Fruit fly (Drosophila melanogaster): ENCODE data around the gene CG13288.

CG13288 gene

dm6 chr3L:5897228-5897688 lies 9.9 kb upstream of the CG13288 start, which contains the start of the genes PolE2 and CG5592 (continued):
- peak; percentile 42 for TF ChIP-seq Med (GFP tag)
- TF ChIP-seq bcd (GFP tag; optimal IDR thresholded peaks at IDR 0.05): no peak
- 0 out of 2 replicates have a peak, but pooled peaks have one; percentile 22 for TF ChIP-seq nerfin-2 (GFP tag; IDR thresholded peaks at IDR 0.05; ENCODE audit: partially characterized antibody)
- TF ChIP-seq CG9797 (GFP tag; optimal IDR thresholded peaks at IDR 0.05): peak; percentile 40
- peak; percentile 87 for TF ChIP-seq Sry-δ (GFP tag; optimal IDR thresholded peaks at IDR 0.05)
- TF ChIP-seq CG15514 (GFP tag; optimal IDR thresholded peaks at IDR 0.05): peak; percentile 22
- TF ChIP-seq HLH4C (GFP tag; IDR thresholded peaks at IDR 0.05; ENCODE audit: partially characterized antibody): peak; percentile 54; the same call in 1 of the 3 replicates
- TF ChIP-seq Nf-YB (GFP tag; optimal IDR thresholded peaks at IDR 0.05): no peak
- TF ChIP-seq Lpt (GFP tag; optimal IDR thresholded peaks at IDR 0.05): no peak
- no peak for TF ChIP-seq bowl (GFP tag; IDR thresholded peaks at IDR 0.05)
- no peak for TF ChIP-seq CG2120 (GFP tag; optimal IDR thresholded peaks at IDR 0.05)
- TF ChIP-seq Bgb (GFP tag; IDR thresholded peaks at IDR 0.05; ENCODE audit: partially characterized antibody): peak; percentile 45; the same call in 1 of the 2 replicates
- TF ChIP-seq Sry-β (GFP tag; optimal IDR thresholded peaks at IDR 0.05): no peak
- no peak for TF ChIP-seq br (optimal IDR thresholded peaks at IDR 0.05)
- no peak for TF ChIP-seq CG32532 (GFP tag; IDR thresholded peaks at IDR 0.05)
- no peak for TF ChIP-seq CG6175 (GFP tag; IDR thresholded peaks at IDR 0.05)
- TF ChIP-seq CG34224 (GFP tag; IDR thresholded peaks at IDR 0.05; ENCODE audit: partially characterized antibody): peak; percentile 43; the same call in 1 of the 3 replicates

dm6 chr3L:5899305-5899704 lies 7.9 kb upstream of the CG13288 start, which contains the start of gene CG32409:
Gene CG32409, plus strand, starts transcription at chr3L:5899528.
- TF ChIP-seq dm (GFP tag; optimal IDR thresholded peaks at IDR 0.05) (peak; percentile 99), CG3847 (GFP tag; IDR thresholded peaks at IDR 0.05) (peak; percentile 58; the same call in 1 of the 2 replicates), E2f2 (GFP tag; IDR thresholded peaks at IDR 0.05) (peak; percentile 99), D19A (tag; optimal IDR thresholded peaks at IDR 0.05) (no peak), trem (tag; optimal IDR thresholded peaks at IDR 0.05) (peak; percentile 58), row (GFP tag; IDR thresholded peaks at IDR 0.05) (0 out of 3 replicates have a peak, but pooled peaks have one; percentile 9), CG4854 (GFP tag; optimal IDR thresholded peaks at IDR 0.05) (no peak), CG17829 (tag; optimal IDR thresholded peaks at IDR 0.05) (peak; percentile 27), chif (GFP tag; optimal IDR thresholded peaks at IDR 0.05) (peak in 1 of 2 experiments; percentile 14), tna (GFP tag; IDR thresholded peaks at IDR 0.05; ENCODE audit: partially characterized antibody) (no peak), CG7357 (GFP tag; IDR thresholded peaks at IDR 0.05) (no peak), Oli (tag; optimal IDR thresholded peaks at IDR 0.05) (no peak), gsb-n (tag; optimal IDR thresholded peaks at IDR 0.05) (no peak), pho (GFP tag; optimal IDR thresholded peaks at IDR 0.05) (no peak), CTCF (GFP tag; optimal IDR thresholded peaks at IDR 0.05) (peak; percentile 6), Lhr (GFP tag; optimal IDR thresholded peaks at IDR 0.05) (peak; percentile 72), CG15514 (GFP tag; optimal IDR thresholded peaks at IDR 0.05) (peak; percentile 62), CG9437 (GFP tag; optimal IDR thresholded peaks at IDR 0.05) (no peak), Mad (GFP tag; optimal IDR thresholded peaks at IDR 0.05) (peak; percentile 25), CG2116 (GFP tag; optimal IDR thresholded peaks at IDR 0.05) (peak; percentile 68), BEAF-32 (GFP tag; optimal IDR thresholded peaks at IDR 0.05) (peak; percentile 52), vvl (GFP tag; IDR thresholded peaks at IDR 0.05) (0 out of 2 replicates have a peak, but pooled peaks have one; percentile 11), hkb (optimal IDR thresholded peaks at IDR 0.05) (peak; percentile 47), hkb (GFP tag; IDR thresholded peaks at IDR 0.05) (no peak), sens (GFP tag) (peak; percentile 39), corto (GFP tag; optimal IDR thresholded peaks at IDR 0.05) (no peak), CG14667 (GFP tag; IDR thresholded peaks at IDR 0.05) (no peak), CG33213 (GFP tag; optimal IDR thresholded peaks at IDR 0.05) (peak; percentile 22), knrl (GFP tag; IDR thresholded peaks at IDR 0.05; ENCODE audit: partially characterized antibody) (0 out of 3 replicates have a peak, but pooled peaks have one; percentile 15), gro (GFP tag; optimal IDR thresholded peaks at IDR 0.05) (peak; percentile 45), bsh (GFP tag; optimal IDR thresholded peaks at IDR 0.05) (no peak), CG6765 (GFP tag; optimal IDR thresholded peaks at IDR 0.05) (no peak), Ets97D (GFP tag; optimal IDR thresholded peaks at IDR 0.05) (peak; percentile 66), Dref (GFP tag; IDR thresholded peaks at IDR 0.05) (peak; percentile 88), unpg (GFP tag; optimal IDR thresholded peaks at IDR 0.05) (no peak)
